Worm (Caenorhabditis elegans): Measurements from ENCODE around the gene nhr-9.

ce11 chrIII:7144749-7145148 lies 49.5 kb downstream of the nhr-9 start, which contains the start of gene glr-2:
- no peak for TF ChIP-seq zag-1 (tag; optimal IDR thresholded peaks at IDR 0.05)
- no peak for TF ChIP-seq unc-39 (tag; optimal IDR thresholded peaks at IDR 0.05)
- no peak for TF ChIP-seq ZK546.5 (tag; optimal IDR thresholded peaks at IDR 0.05)
- TF ChIP-seq unc-62 (GFP tag; optimal IDR thresholded peaks at IDR 0.05) = no peak
- TF ChIP-seq nhr-237 (tag; optimal IDR thresholded peaks at IDR 0.05) = no peak
- no peak for TF ChIP-seq ama-1 (optimal IDR thresholded peaks at IDR 0.05)
- TF ChIP-seq hmg-11 (tag; optimal IDR thresholded peaks at IDR 0.05) = no peak
- no peak for TF ChIP-seq aly-2 (tag; optimal IDR thresholded peaks at IDR 0.05)
- no peak for TF ChIP-seq elt-1 (tag; optimal IDR thresholded peaks at IDR 0.05)
- TF ChIP-seq ceh-82 (tag; optimal IDR thresholded peaks at IDR 0.05) = no peak
- TF ChIP-seq ztf-11 (tag; optimal IDR thresholded peaks at IDR 0.05) = no peak

All from whole organism, L3 larva.